Worm (Caenorhabditis elegans) whole organism, L3 larva: ENCODE data around the gene C44C10.7.
A peak's percentile ranks its signal among the peaks of the same experiment; 100 is the strongest.

Source experiments
- R02D3.7 ChIP-seq: fragments of 150-350 bp; optimal IDR thresholded peaks from 2 replicates; lab custom pipeline; 2014; ENCODE audit warnings: missing biosample characterization, missing genetic modification characterization
- ZK546.5 ChIP-seq: sonication (generic microtip); optimal IDR thresholded peaks from 2 replicates; lab custom pipeline; 2017; ENCODE audit warnings: missing biosample characterization, missing genetic modification characterization
- aly-2 ChIP-seq: fragments of 150-350 bp; optimal IDR thresholded peaks from 2 replicates; lab custom pipeline; 2014; ENCODE audit warnings: missing biosample characterization, missing genetic modification characterization
- ceh-16 ChIP-seq: sonication (generic microtip); optimal IDR thresholded peaks from 2 replicates; lab custom pipeline; 2017; ENCODE audit warnings: missing biosample characterization, missing genetic modification characterization
- ceh-28 ChIP-seq: fragments of 150-350 bp; optimal IDR thresholded peaks from 2 replicates; lab custom pipeline; 2014; ENCODE audit warnings: missing biosample characterization, missing genetic modification reagents, missing genetic modification characterization
- ceh-82 ChIP-seq: fragments of 150-350 bp; optimal IDR thresholded peaks from 2 replicates; lab custom pipeline; 2014; ENCODE audit warnings: missing biosample characterization, missing genetic modification characterization
- ceh-9 ChIP-seq: sonication (generic microtip); optimal IDR thresholded peaks from 2 replicates; lab custom pipeline; 2018; ENCODE audit warnings: missing biosample characterization, missing genetic modification characterization
- daf-12 ChIP-seq: fragments of 150-350 bp; optimal IDR thresholded peaks from 2 replicates; lab custom pipeline; 2014; ENCODE audit warnings: missing biosample characterization, missing genetic modification reagents, missing genetic modification characterization
- elt-1 ChIP-seq: fragments of 150-350 bp; optimal IDR thresholded peaks from 2 replicates; lab custom pipeline; 2014; ENCODE audit warnings: missing biosample characterization, missing genetic modification characterization
- elt-2 ChIP-seq: sonication (generic microtip); optimal IDR thresholded peaks from 2 replicates; lab custom pipeline; 2016; ENCODE audit warnings: missing genetic modification reagents, mild to moderate bottlenecking, missing genetic modification characterization, missing compliant biosample characterization
- elt-3 ChIP-seq, 3 experiments: fragments of 150-350 bp in 1 of 3; sonication (generic microtip) in 2 of 3; optimal IDR thresholded peaks; 2 replicates in 2 of 3; 4 replicates in 1 of 3; lab custom pipeline; 2014 to 2017; ENCODE audit warnings: missing biosample characterization in 3 of 3, missing genetic modification characterization in 3 of 3
- fkh-10 ChIP-seq: sonication (generic microtip); optimal IDR thresholded peaks from 2 replicates; lab custom pipeline; 2017; ENCODE audit warnings: missing biosample characterization, missing genetic modification reagents, missing genetic modification characterization
- fos-1 ChIP-seq: fragments of 150-350 bp; optimal IDR thresholded peaks from 2 replicates; lab custom pipeline; 2014; ENCODE audit warnings: missing biosample characterization, missing genetic modification characterization
- jun-1 ChIP-seq: fragments of 150-350 bp; optimal IDR thresholded peaks from 2 replicates; lab custom pipeline; 2014; ENCODE audit warnings: missing biosample characterization, missing genetic modification reagents, missing genetic modification characterization
- lin-15B ChIP-seq: fragments of 150-350 bp; optimal IDR thresholded peaks from 2 replicates; lab custom pipeline; 2014; ENCODE audit warnings: missing biosample characterization, missing genetic modification characterization
- lin-39 ChIP-seq: fragments of 150-350 bp; optimal IDR thresholded peaks from 2 replicates; lab custom pipeline; 2018; ENCODE audit warnings: missing biosample characterization, missing genetic modification reagents, missing genetic modification characterization
- lsy-12 ChIP-seq: sonication (generic microtip); optimal IDR thresholded peaks from 2 replicates; lab custom pipeline; 2016; ENCODE audit warnings: mild to moderate bottlenecking, missing genetic modification characterization, missing compliant biosample characterization
- nfya-1 ChIP-seq: sonication (generic microtip); optimal IDR thresholded peaks from 2 replicates; lab custom pipeline; 2017; ENCODE audit warnings: missing genetic modification characterization, mild to moderate bottlenecking, missing compliant biosample characterization, antibody characterized with exemption, moderate library complexity; ENCODE audit not compliant: insufficient read depth
- nhr-11 ChIP-seq: fragments of 150-350 bp; optimal IDR thresholded peaks from 2 replicates; lab custom pipeline; 2014; ENCODE audit warnings: missing biosample characterization, missing genetic modification characterization
- nhr-12 ChIP-seq: fragments of 150-350 bp; optimal IDR thresholded peaks from 2 replicates; lab custom pipeline; 2014; ENCODE audit warnings: missing biosample characterization, missing genetic modification characterization
- nhr-23 ChIP-seq: fragments of 150-350 bp; optimal IDR thresholded peaks from 2 replicates; lab custom pipeline; 2014; ENCODE audit warnings: missing biosample characterization, missing genetic modification reagents, missing genetic modification characterization
- nhr-237 ChIP-seq: fragments of 150-350 bp; optimal IDR thresholded peaks from 2 replicates; lab custom pipeline; 2014; ENCODE audit warnings: missing biosample characterization, missing genetic modification characterization
- nhr-43 ChIP-seq: sonication (generic microtip); optimal IDR thresholded peaks from 2 replicates; lab custom pipeline; 2016; ENCODE audit warnings: mild to moderate bottlenecking, missing genetic modification characterization, missing compliant biosample characterization; ENCODE audit not compliant: poor library complexity, severe bottlenecking
- nhr-67 ChIP-seq: fragments of 150-350 bp; optimal IDR thresholded peaks from 2 replicates; lab custom pipeline; 2014; ENCODE audit warnings: missing biosample characterization, missing genetic modification characterization
- nhr-76 ChIP-seq: fragments of 150-350 bp; sonication (generic microtip); optimal IDR thresholded peaks from 5 replicates; lab custom pipeline; 2014; ENCODE audit warnings: missing biosample characterization, missing genetic modification characterization
- nhr-77 ChIP-seq: fragments of 150-350 bp; optimal IDR thresholded peaks from 2 replicates; lab custom pipeline; 2014; ENCODE audit warnings: missing biosample characterization, missing genetic modification characterization
- pha-4 ChIP-seq: fragments of 150-350 bp; optimal IDR thresholded peaks from 2 replicates; lab custom pipeline; 2014; ENCODE audit warnings: missing biosample characterization, missing genetic modification reagents, missing genetic modification characterization
- pqm-1 ChIP-seq: fragments of 150-350 bp; optimal IDR thresholded peaks from 2 replicates; lab custom pipeline; 2017; ENCODE audit warnings: missing biosample characterization, missing genetic modification characterization, inconsistent platforms
- sea-2 ChIP-seq: fragments of 150-350 bp; sonication (generic microtip); optimal IDR thresholded peaks from 4 replicates; lab custom pipeline; 2014; ENCODE audit warnings: missing biosample characterization, missing genetic modification reagents, missing genetic modification characterization
- skn-1 ChIP-seq: fragments of 150-350 bp; optimal IDR thresholded peaks from 2 replicates; lab custom pipeline; 2014; ENCODE audit warnings: missing biosample characterization, missing genetic modification characterization
- tbx-2 ChIP-seq: sonication (generic microtip); optimal IDR thresholded peaks from 2 replicates; lab custom pipeline; 2016; ENCODE audit warnings: mild to moderate bottlenecking, missing genetic modification characterization, missing compliant biosample characterization
- zag-1 ChIP-seq: fragments of 150-350 bp; optimal IDR thresholded peaks from 2 replicates; lab custom pipeline; 2014; ENCODE audit warnings: missing biosample characterization, missing genetic modification characterization
- ztf-11 ChIP-seq: fragments of 150-350 bp; optimal IDR thresholded peaks from 2 replicates; lab custom pipeline; 2014; ENCODE audit warnings: missing biosample characterization, missing genetic modification characterization
- ztf-4 ChIP-seq: fragments of 150-350 bp; optimal IDR thresholded peaks from 2 replicates; lab custom pipeline; 2014; ENCODE audit warnings: missing biosample characterization, missing genetic modification characterization

Gene C44C10.7

DNA sequence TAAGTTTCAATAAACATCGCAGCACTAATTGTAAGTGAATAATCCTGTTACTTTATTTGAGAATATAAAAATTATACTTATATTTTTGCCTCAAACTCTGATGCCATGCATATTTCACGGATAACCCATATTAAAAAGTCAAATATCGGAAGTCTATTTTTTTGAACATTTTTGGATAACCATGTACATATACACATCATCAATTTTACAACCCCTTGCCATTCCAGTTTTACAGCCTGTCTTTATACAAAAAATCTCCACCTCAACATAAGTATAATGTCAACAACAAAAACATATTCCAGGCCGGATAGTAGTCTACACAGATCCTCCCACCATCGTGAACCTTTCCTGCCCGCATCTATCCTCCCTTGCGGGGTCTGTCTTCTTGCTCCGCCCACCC, 3.8 kb downstream of the C44C10.7 start, which contains the start of gene hnd-1:
TSS of gene hnd-1 (plus strand) at position 301 of the 400 bp plus-strand sequence.
- no peak for TF ChIP-seq R02D3.7 (tag; lab: Kevin White, UChicago)
- no peak for TF ChIP-seq elt-2 (tag; lab: Kevin White, UChicago)
- TF ChIP-seq tbx-2 (tag; lab: Kevin White, UChicago): no peak
- no peak for TF ChIP-seq ceh-16
- no peak for TF ChIP-seq nhr-76 (tag; lab: Kevin White, UChicago)
- TF ChIP-seq jun-1 (tag; lab: Kevin White, UChicago): no peak
- TF ChIP-seq nhr-43: no peak
- TF ChIP-seq sea-2 (GFP tag; lab: Kevin White, UChicago): no peak
- no peak for TF ChIP-seq elt-3 (tag; optimal IDR thresholded peaks at IDR 0.05; lab: Kevin White, UChicago)
- no peak for TF ChIP-seq ceh-9 (tag; lab: Kevin White, UChicago)
- TF ChIP-seq lin-15B (tag; lab: Kevin White, UChicago): no peak
- no peak for TF ChIP-seq nhr-23 (tag; lab: Kevin White, UChicago)
- TF ChIP-seq zag-1 (tag; lab: Kevin White, UChicago): no peak
- no peak for TF ChIP-seq aly-2 (tag; lab: Kevin White, UChicago)
- no peak for TF ChIP-seq pqm-1 (tag; lab: Kevin White, UChicago)
- TF ChIP-seq nhr-67 (tag; lab: Kevin White, UChicago): no peak
- no peak for TF ChIP-seq lin-39 (tag; lab: Kevin White, UChicago)
- no peak for TF ChIP-seq nfya-1 (tag; lab: Kevin White, UChicago)

DNA sequence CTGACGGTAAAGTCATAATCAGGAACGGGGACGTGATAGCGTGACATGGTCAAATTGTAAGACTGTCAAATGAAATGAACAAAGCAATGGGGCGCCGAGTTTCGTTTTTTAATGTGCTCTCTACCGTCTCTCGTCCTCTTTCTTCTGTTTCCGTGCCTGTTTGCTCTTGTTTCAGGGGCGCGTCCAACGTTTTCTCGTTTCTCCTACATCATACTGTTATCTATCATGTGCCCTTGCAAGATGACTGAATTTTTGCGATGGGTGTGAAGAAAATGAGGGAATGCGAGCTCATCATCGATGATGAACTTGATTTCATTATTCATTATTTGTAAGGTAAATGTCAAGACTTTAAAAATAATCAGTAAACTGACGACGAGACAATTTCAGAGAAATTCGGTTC, 7.2 kb downstream of the C44C10.7 start, which contains the start of gene T04F8.7:
TSS of gene T04F8.7 (minus strand) at position 130 of the 400 bp plus-strand sequence.
- TF ChIP-seq pqm-1 (tag; lab: Kevin White, UChicago) (peak; percentile 79), pha-4 (tag; lab: Kevin White, UChicago) (no peak), jun-1 (tag; lab: Kevin White, UChicago) (peak; percentile 15), elt-2 (tag; lab: Kevin White, UChicago) (peak; percentile 91), zag-1 (tag; lab: Kevin White, UChicago) (no peak)

- TF ChIP-seq pha-4 (tag; lab: Kevin White, UChicago): peak; percentile 33
- TF ChIP-seq nhr-77 (tag; lab: Kevin White, UChicago): no peak
- TF ChIP-seq elt-2 (tag; lab: Kevin White, UChicago): peak; percentile 65
- no peak for TF ChIP-seq nhr-12 (tag; lab: Kevin White, UChicago)
- TF ChIP-seq ceh-82: no peak
Measured at ce11 chrX:11679211-11679977, 8.7 kb downstream of the C44C10.7 start.

ce11 chrX:11675573-11675972, 12.5 kb downstream of the C44C10.7 start:
- no peak for TF ChIP-seq nhr-23 (tag; lab: Kevin White, UChicago)
- TF ChIP-seq jun-1 (tag; lab: Kevin White, UChicago): no peak
- TF ChIP-seq nhr-12 (tag; lab: Kevin White, UChicago): no peak
- TF ChIP-seq nhr-11 (tag; lab: Kevin White, UChicago): no peak
- no peak for TF ChIP-seq elt-1 (tag; lab: Kevin White, UChicago)
- TF ChIP-seq nhr-237: no peak
- TF ChIP-seq nhr-67 (tag; lab: Kevin White, UChicago): no peak
- TF ChIP-seq daf-12 (tag; lab: Kevin White, UChicago): no peak
- TF ChIP-seq lsy-12 (tag; lab: Kevin White, UChicago): no peak
- no peak for TF ChIP-seq fos-1 (tag; lab: Kevin White, UChicago)
- TF ChIP-seq ztf-4 (tag; lab: Kevin White, UChicago): no peak
- no peak for TF ChIP-seq zag-1 (tag; lab: Kevin White, UChicago)
- TF ChIP-seq nhr-43: no peak

- no peak for TF ChIP-seq skn-1 (tag; lab: Kevin White, UChicago)
- TF ChIP-seq zag-1 (tag; lab: Kevin White, UChicago): no peak
- TF ChIP-seq fkh-10 (GFP tag; lab: Kevin White, UChicago): no peak
- no peak for TF ChIP-seq ceh-16
- TF ChIP-seq fos-1 (tag; lab: Kevin White, UChicago): no peak
- no peak for TF ChIP-seq ztf-4 (tag; lab: Kevin White, UChicago)
- TF ChIP-seq ztf-11: no peak
- TF ChIP-seq nhr-67 (tag; lab: Kevin White, UChicago): no peak
- TF ChIP-seq ceh-28 (tag; lab: Kevin White, UChicago): no peak
- TF ChIP-seq elt-3 (tag; optimal IDR thresholded peaks at IDR 0.05; lab: Kevin White, UChicago): no peak
- TF ChIP-seq ZK546.5 (tag; lab: Kevin White, UChicago): no peak
- TF ChIP-seq ceh-82: no peak
Measured at ce11 chrX:11673063-11673759, 14.9 kb downstream of the C44C10.7 start.
